Worm (Caenorhabditis elegans) whole organism, young adult: ENCODE results near the gene C50B6.9.

Experiments
- F49E8.2 ChIP-seq: sonication (generic microtip); optimal IDR thresholded peaks from 3 replicates; lab custom pipeline; 2017; ENCODE audit warnings: missing genetic modification characterization, mild to moderate bottlenecking, missing compliant biosample characterization, antibody characterized with exemption, moderate library complexity; ENCODE audit not compliant: insufficient read depth
- Y79H2A.3 ChIP-seq: fragments of 200-800 bp; sonication (Bioruptor generic); conservative IDR thresholded peaks from 2 replicates; pipeline ENCODE4 v1.3.6; 2022; ENCODE audit warnings: missing genetic modification reagents, missing genetic modification characterization, missing compliant biosample characterization
- ceh-79 ChIP-seq: sonication (generic microtip); optimal IDR thresholded peaks from 2 replicates; lab custom pipeline; 2017; ENCODE audit warnings: mild to moderate bottlenecking, missing genetic modification characterization, missing compliant biosample characterization
- dox-1 ChIP-seq: fragments of 200-800 bp; sonication (Bioruptor generic); IDR thresholded peaks from 2 replicates; pipeline ENCODE4 v1.3.6; 2022; ENCODE audit warnings: missing genetic modification reagents, missing genetic modification characterization, missing compliant biosample characterization
- lag-1 ChIP-seq: fragments of 200-800 bp; sonication (Bioruptor generic); IDR thresholded peaks from 2 replicates; pipeline ENCODE4 v1.3.6; 2022; ENCODE audit warnings: missing genetic modification reagents, missing genetic modification characterization, missing compliant biosample characterization
- lin-40 ChIP-seq: sonication (generic microtip); optimal IDR thresholded peaks from 2 replicates; lab custom pipeline; 2016; ENCODE audit warnings: missing genetic modification characterization, mild to moderate bottlenecking, missing compliant biosample characterization, missing genotype, missing genetic modification reagents
- mcd-1 ChIP-seq: fragments of 200-800 bp; sonication (Bioruptor generic); IDR thresholded peaks from 2 replicates; pipeline ENCODE4 v1.3.6; 2022; ENCODE audit warnings: missing genetic modification reagents, missing genetic modification characterization, missing compliant biosample characterization
- repo-1 ChIP-seq: sonication (generic microtip); optimal IDR thresholded peaks from 2 replicates; lab custom pipeline; 2017; ENCODE audit warnings: mild to moderate bottlenecking, missing genetic modification characterization, missing compliant biosample characterization
- snpc-4 ChIP-seq, 5 experiments: fragments of 150-350 bp in 1 of 5; sonication (generic microtip) in 4 of 5; optimal IDR thresholded peaks; 2 replicates each; lab custom pipeline; 2014 to 2018; ENCODE audit warnings: missing genetic modification characterization in 5 of 5, missing biosample characterization in 3 of 5, antibody characterized with exemption in 2 of 5, mild to moderate bottlenecking in 2 of 5, missing compliant biosample characterization in 2 of 5, missing genotype in 2 of 5, moderate library complexity in 2 of 5, missing genetic modification reagents in 1 of 5

- TF ChIP-seq lin-40 (tag; lab: Kevin White, UChicago): no peak
- no peak for TF ChIP-seq ceh-79 (tag; lab: Kevin White, UChicago)
- TF ChIP-seq repo-1 (tag; lab: Kevin White, UChicago): no peak
- no peak for TF ChIP-seq snpc-4 (GFP tag; optimal IDR thresholded peaks at IDR 0.05; lab: Kevin White, UChicago)
- no peak for TF ChIP-seq snpc-4 (tag; optimal IDR thresholded peaks at IDR 0.05; lab: Kevin White, UChicago)
- TF ChIP-seq mcd-1 (GFP tag; lab: Robert Waterston, UW): no peak
- TF ChIP-seq F49E8.2 (tag; lab: Kevin White, UChicago): no peak
- no peak for TF ChIP-seq lag-1 (GFP tag; lab: Robert Waterston, UW)
- TF ChIP-seq Y79H2A.3 (GFP tag; lab: Robert Waterston, UW): no peak
- no peak for TF ChIP-seq dox-1 (GFP tag; lab: Robert Waterston, UW)
Measured at ce11 chrV:13358823-13359592, 22.8 kb downstream of the C50B6.9 start, which contains the start of gene F32H5.3.
